Worm (Caenorhabditis elegans): Measurements from ENCODE around the gene C04G6.13.

The C04G6.13 gene

DNA sequence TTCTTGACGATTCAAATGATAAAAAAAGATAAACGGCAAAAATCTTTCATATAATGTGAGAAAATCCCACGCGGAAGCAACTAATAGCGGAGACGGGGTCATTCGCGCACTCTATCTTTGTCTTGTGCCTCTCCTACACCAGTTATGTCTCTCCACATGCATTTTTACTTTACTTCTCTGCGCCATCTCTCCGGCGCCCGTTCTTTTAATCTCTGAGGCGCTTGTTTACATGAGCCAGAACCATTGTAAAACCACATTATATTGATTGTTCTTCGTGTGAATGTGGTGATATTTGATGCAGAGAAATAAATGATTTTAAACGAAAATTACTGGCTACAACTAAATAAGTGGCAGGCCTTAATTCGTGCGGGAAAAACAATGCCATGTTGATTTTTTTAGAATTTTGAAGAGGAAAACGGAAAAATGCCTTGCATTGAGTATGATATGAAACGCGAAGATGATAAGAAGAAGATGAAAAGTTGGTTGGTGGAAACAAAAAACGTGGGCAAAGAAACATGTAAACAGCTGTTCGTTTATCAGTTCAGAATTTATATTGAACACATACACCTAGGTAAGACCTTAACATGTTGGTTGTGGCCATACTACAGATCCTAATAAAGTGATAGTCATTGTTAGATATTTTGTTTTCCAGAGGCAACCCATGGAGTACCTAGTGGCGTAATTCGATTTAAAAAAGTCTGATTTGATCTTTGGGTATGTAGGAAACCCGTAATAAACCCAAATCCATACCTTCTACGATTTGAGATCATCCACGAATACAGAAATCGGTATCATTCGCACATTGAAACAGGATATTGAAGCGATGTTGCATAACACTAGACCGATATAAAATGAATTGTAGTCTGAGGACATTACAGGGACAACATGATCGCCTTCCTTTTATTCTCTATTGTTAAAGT, 1.4 kb upstream of the C04G6.13 start, which contains the start of gene C04G6.2 (continued):
- no peak for TF ChIP-seq zfp-2 (tag; optimal IDR thresholded peaks at IDR 0.05)
- peak; percentile 18 to 67 for TF ChIP-seq mdl-1 (tag; optimal IDR thresholded peaks at IDR 0.05)
- TF ChIP-seq ctbp-1 (GFP tag; IDR thresholded peaks at IDR 0.05) = 0 out of 2 replicates have a peak, but pooled peaks have one; percentile 12
- TF ChIP-seq hlh-30 (tag; optimal IDR thresholded peaks at IDR 0.05; ENCODE audit: insufficient read depth) = peak; percentile 80
- TF ChIP-seq ceh-44 (GFP tag; IDR thresholded peaks at IDR 0.05) = no peak
- TF ChIP-seq nhr-28 (tag; optimal IDR thresholded peaks at IDR 0.05) = peak; percentile 30
- no peak for TF ChIP-seq ceh-20 (GFP tag; IDR thresholded peaks at IDR 0.05)
- TF ChIP-seq attf-4 (tag; optimal IDR thresholded peaks at IDR 0.05) = no peak
- TF ChIP-seq php-3 (GFP tag; IDR thresholded peaks at IDR 0.05) = no peak
- TF ChIP-seq lsy-2 (tag; optimal IDR thresholded peaks at IDR 0.05) = peak in 1 of 2 experiments; percentile 17
- no peak for TF ChIP-seq F26F4.8 (GFP tag; conservative IDR thresholded peaks at IDR 0.05)
- TF ChIP-seq dmd-8 (GFP tag; IDR thresholded peaks at IDR 0.05) = no peak

DNA sequence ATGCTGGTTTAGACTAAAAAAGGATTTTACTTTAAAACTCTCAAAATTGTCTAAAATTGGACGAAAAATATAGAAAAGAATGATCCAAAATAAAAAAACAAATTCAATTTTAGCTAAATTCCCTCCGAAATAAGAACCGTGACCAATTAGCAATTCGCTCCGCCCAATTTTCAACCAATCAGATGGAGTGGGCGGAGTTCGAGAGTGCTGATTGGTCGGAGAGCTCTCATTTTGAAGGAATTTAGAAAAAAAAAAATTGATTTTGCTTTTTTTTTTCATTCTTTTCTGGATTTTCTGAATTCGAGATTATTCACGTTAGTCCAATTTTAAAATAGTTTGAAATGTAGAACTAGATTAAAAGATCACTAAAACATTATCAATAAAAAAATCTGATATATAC, 5.0 kb downstream of the C04G6.13 start:
- no peak for TF ChIP-seq nhr-77 (tag; optimal IDR thresholded peaks at IDR 0.05)
- peak in 1 of 2 experiments; percentile 73 for TF ChIP-seq unc-62 (GFP tag; optimal IDR thresholded peaks at IDR 0.05 in 1 of 2)
- no peak for TF ChIP-seq unc-62 (tag; optimal IDR thresholded peaks at IDR 0.05)
- TF ChIP-seq hlh-11 (tag; optimal IDR thresholded peaks at IDR 0.05) = no peak
- no peak for TF ChIP-seq zip-2 (tag; optimal IDR thresholded peaks at IDR 0.05)

- TF ChIP-seq gei-8 (GFP tag; optimal IDR thresholded peaks at IDR 0.05) (no peak), spr-3 (GFP tag; optimal IDR thresholded peaks at IDR 0.05) (no peak), nhr-42 (GFP tag; IDR thresholded peaks at IDR 0.05) (no peak), nhr-28 (tag; optimal IDR thresholded peaks at IDR 0.05) (no peak), F10B5.3 (tag; optimal IDR thresholded peaks at IDR 0.05) (no peak), saeg-2 (GFP tag; IDR thresholded peaks at IDR 0.05) (no peak), duxl-1 (tag; optimal IDR thresholded peaks at IDR 0.05; ENCODE audit: poor library complexity) (no peak), Y48G9A.11 (GFP tag; IDR thresholded peaks at IDR 0.05) (no peak), php-3 (GFP tag; IDR thresholded peaks at IDR 0.05) (no peak), ceh-44 (GFP tag; IDR thresholded peaks at IDR 0.05) (no peak), dmd-9 (GFP tag; IDR thresholded peaks at IDR 0.05) (no peak)
Observed at ce11 chrII:5099649-5100048, 5.6 kb downstream of the C04G6.13 start, which contains the start of gene C04G6.6. Gene C04G6.6 (minus strand): TSS chrII:5099749.

- TF ChIP-seq nhr-76 (tag; optimal IDR thresholded peaks at IDR 0.05) (no peak), aha-1 (tag) (peak; percentile 51)
Observed at ce11 chrII:5101701-5102100, 7.7 kb downstream of the C04G6.13 start, which contains the start of the genes idpb-3 and idpb-1. Gene idpb-3 (minus strand): TSS chrII:5101801. Gene idpb-1 (plus strand): TSS chrII:5101984.

- no peak for TF ChIP-seq ZK546.5 (tag; optimal IDR thresholded peaks at IDR 0.05)
- TF ChIP-seq F44E2.7 (GFP tag; IDR thresholded peaks at IDR 0.05) = no peak
- TF ChIP-seq nhr-28 (tag; optimal IDR thresholded peaks at IDR 0.05) = peak; percentile 16
Observed at ce11 chrII:5103189-5103588, 9.1 kb downstream of the C04G6.13 start.

- TF ChIP-seq nhr-28 (tag; optimal IDR thresholded peaks at IDR 0.05) (peak; percentile 77), hif-1 (tag; optimal IDR thresholded peaks at IDR 0.05) (peak in 1 of 2 experiments; percentile 20), T20F7.1 (GFP tag; optimal IDR thresholded peaks at IDR 0.05) (peak; percentile 45), egl-43 (GFP tag; IDR thresholded peaks at IDR 0.05) (no peak), hlh-11 (tag; optimal IDR thresholded peaks at IDR 0.05) (peak; percentile 82), set-16 (GFP tag; IDR thresholded peaks at IDR 0.05) (no peak), nhr-102 (tag; optimal IDR thresholded peaks at IDR 0.05) (peak; percentile 51), dmd-6 (GFP tag; IDR thresholded peaks at IDR 0.05) (peak; percentile 97), zfp-3 (GFP tag; conservative IDR thresholded peaks at IDR 0.05) (no peak), dve-1 (tag; optimal IDR thresholded peaks at IDR 0.05; ENCODE audit: insufficient read depth) (peak; percentile 64), daf-16 (GFP tag; optimal IDR thresholded peaks at IDR 0.05) (peak in 1 of 2 experiments; percentile 69), daf-16 (tag; optimal IDR thresholded peaks at IDR 0.05) (peak; percentile 66), Y75B8A.6 (GFP tag; IDR thresholded peaks at IDR 0.05) (no peak)
Observed at ce11 chrII:5103784-5104457, 9.9 kb downstream of the C04G6.13 start, which contains the start of the genes C04G6.11 and mpk-2. Gene C04G6.11 (minus strand): TSS chrII:5103834. Gene mpk-2 (plus strand): TSS chrII:5104118.
